Fruit fly (Drosophila melanogaster): ENCODE results near the gene CG11630.

Gene CG11630

DNA sequence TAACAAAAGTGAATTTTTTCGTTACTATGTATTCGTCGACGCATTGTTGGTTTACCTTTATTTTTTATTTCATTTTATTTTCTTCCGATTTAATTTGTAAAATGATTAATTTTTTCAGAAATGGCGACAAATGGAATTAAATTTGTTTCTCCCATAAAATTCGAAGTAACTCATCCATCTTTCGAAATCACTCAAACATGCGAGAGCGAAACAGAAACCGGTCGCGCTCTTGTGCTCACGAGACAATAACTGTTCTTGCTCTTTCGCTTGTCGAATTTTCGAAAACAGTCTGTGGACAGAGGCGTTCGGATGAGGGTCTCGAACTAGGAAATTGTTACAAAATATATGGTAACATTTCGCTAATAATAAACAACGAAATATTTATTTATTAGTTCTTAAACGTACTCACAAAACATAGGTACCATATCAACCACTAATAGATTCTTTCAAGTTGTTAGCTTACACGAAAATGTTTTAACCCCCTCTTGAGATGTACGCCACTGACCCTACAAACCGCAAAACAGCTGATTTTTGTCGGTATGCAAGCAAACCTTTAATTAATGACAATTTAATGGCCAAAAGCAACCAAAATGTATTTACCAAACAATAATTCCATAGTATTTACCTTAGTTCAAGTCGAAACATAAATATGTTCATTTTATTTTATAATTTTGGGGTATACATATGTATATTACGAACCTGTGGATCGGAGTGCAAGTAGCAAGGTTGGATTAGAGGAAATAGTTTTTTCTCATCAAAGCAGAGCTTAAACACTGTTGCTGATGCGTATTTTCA, 10.9 kb upstream of the CG11630 start (continued):
- TF ChIP-seq esg (GFP tag; conservative IDR thresholded peaks at IDR 0.05) (peak; percentile 96), Dad (GFP tag; optimal IDR thresholded peaks at IDR 0.05) (peak; percentile 94), bbx (GFP tag; IDR thresholded peaks at IDR 0.05; ENCODE audit: partially characterized antibody) (no peak), tio (GFP tag; optimal IDR thresholded peaks at IDR 0.05) (peak; percentile 96), ap (GFP tag; IDR thresholded peaks at IDR 0.05) (peak; percentile 95), sens (GFP tag) (peak; percentile 99), Hand (GFP tag; optimal IDR thresholded peaks at IDR 0.05) (peak; percentile 94), CG8281 (tag; optimal IDR thresholded peaks at IDR 0.05) (peak; percentile 89), CG6175 (GFP tag; IDR thresholded peaks at IDR 0.05) (no peak; the same call in 1 of the 3 replicates), NC2α (GFP tag; optimal IDR thresholded peaks at IDR 0.05) (peak; percentile 94), Sry-δ (GFP tag; optimal IDR thresholded peaks at IDR 0.05) (peak; percentile 66), nerfin-2 (GFP tag; IDR thresholded peaks at IDR 0.05; ENCODE audit: partially characterized antibody) (no peak), Dip2 (GFP tag; IDR thresholded peaks at IDR 0.05) (peak; percentile 61), Sry-β (GFP tag; optimal IDR thresholded peaks at IDR 0.05) (peak; percentile 69), CG1792 (GFP tag; optimal IDR thresholded peaks at IDR 0.05) (peak; percentile 94), Dip3 (GFP tag; optimal IDR thresholded peaks at IDR 0.05) (peak; percentile 96), CG32767 (GFP tag; IDR thresholded peaks at IDR 0.05) (peak; percentile 97), fd3F (GFP tag; optimal IDR thresholded peaks at IDR 0.05) (peak; percentile 96), ttk (GFP tag; IDR thresholded peaks at IDR 0.05) (peak; percentile 96), insv (GFP tag; optimal IDR thresholded peaks at IDR 0.05) (peak; percentile 17 to 80), vnd (GFP tag; IDR thresholded peaks at IDR 0.05; ENCODE audit: partially characterized antibody) (no peak), CG16779 (GFP tag; IDR thresholded peaks at IDR 0.05) (peak; percentile 95), CG13424 (tag; optimal IDR thresholded peaks at IDR 0.05) (peak; percentile 98), Mrtf (GFP tag; IDR thresholded peaks at IDR 0.05) (peak; percentile 98), Awh (GFP tag; IDR thresholded peaks at IDR 0.05) (peak; percentile 95), MTF-1 (GFP tag; optimal IDR thresholded peaks at IDR 0.05; ENCODE audit: borderline replicate concordance) (peak; percentile 94), usp (GFP tag; optimal IDR thresholded peaks at IDR 0.05) (no peak), ash1 (GFP tag; optimal IDR thresholded peaks at IDR 0.05) (peak; percentile 78), CG12155 (GFP tag; optimal IDR thresholded peaks at IDR 0.05) (peak; percentile 95), TFAM (GFP tag; optimal IDR thresholded peaks at IDR 0.05) (peak; percentile 88), Lhr (GFP tag; optimal IDR thresholded peaks at IDR 0.05) (peak; percentile 91), gfzf (GFP tag; optimal IDR thresholded peaks at IDR 0.05) (peak; percentile 13), Pdp1 (GFP tag; optimal IDR thresholded peaks at IDR 0.05) (peak; percentile 96 to 98), dmrt99B (tag; optimal IDR thresholded peaks at IDR 0.05) (peak; percentile 98), CG13624 (GFP tag; optimal IDR thresholded peaks at IDR 0.05) (peak; percentile 98), fru (optimal IDR thresholded peaks at IDR 0.05) (no peak), nom (GFP tag; optimal IDR thresholded peaks at IDR 0.05) (peak; percentile 92), gsb-n (tag; optimal IDR thresholded peaks at IDR 0.05) (peak; percentile 97), CG14050 (GFP tag; IDR thresholded peaks at IDR 0.05) (peak; percentile 96), Camta (GFP tag; optimal IDR thresholded peaks at IDR 0.05) (peak; percentile 97), slbo (GFP tag; IDR thresholded peaks at IDR 0.05) (peak; percentile 98), BEAF-32 (GFP tag; optimal IDR thresholded peaks at IDR 0.05) (peak; percentile 25), sqz (GFP tag; optimal IDR thresholded peaks at IDR 0.05) (peak; percentile 92), crol (GFP tag; IDR thresholded peaks at IDR 0.05) (peak; percentile 66), wdn (GFP tag; IDR thresholded peaks at IDR 0.05) (peak; percentile 97), ems (GFP tag; optimal IDR thresholded peaks at IDR 0.05) (peak; percentile 97), Ssrp (tag; optimal IDR thresholded peaks at IDR 0.05) (peak; percentile 97), CG17361 (GFP tag; IDR thresholded peaks at IDR 0.05) (peak; percentile 99), Chrac-16 (GFP tag; optimal IDR thresholded peaks at IDR 0.05) (peak; percentile 97)

Measured in whole organism, embryonic.